Fruit fly (Drosophila melanogaster) whole organism, adult: ENCODE data around the gene CG9360.

Experiments used
- CG12768 ChIP-seq: fragments of 200-800 bp; sonication (Bioruptor generic); optimal IDR thresholded peaks from 2 replicates; lab custom pipeline; 2017; ENCODE audit warnings: missing biosample characterization, missing genetic modification characterization, mild to moderate bottlenecking, moderate library complexity, missing genetic modification reagents
- CG1620 ChIP-seq: fragments of 200-800 bp; sonication (Bioruptor generic); optimal IDR thresholded peaks from 2 replicates; lab custom pipeline; 2016; ENCODE audit warnings: missing biosample characterization, missing genetic modification characterization
- CG33017 ChIP-seq: fragments of 200-800 bp; sonication (Bioruptor generic); optimal IDR thresholded peaks from 2 replicates; lab custom pipeline; 2018; ENCODE audit warnings: missing biosample characterization, mild to moderate bottlenecking, missing genetic modification characterization, moderate library complexity
- CG7045 ChIP-seq: fragments of 200-800 bp; sonication (Bioruptor generic); optimal IDR thresholded peaks from 2 replicates; lab custom pipeline; 2017; ENCODE audit warnings: missing biosample characterization, mild to moderate bottlenecking, missing genetic modification characterization
- CG7101 ChIP-seq: fragments of 200-800 bp; sonication (Bioruptor generic); optimal IDR thresholded peaks from 2 replicates; lab custom pipeline; 2018; ENCODE audit warnings: missing biosample characterization, mild to moderate bottlenecking, missing genetic modification characterization, moderate library complexity
- Hr96 ChIP-seq: fragments of 200-800 bp; sonication (Bioruptor generic); optimal IDR thresholded peaks from 2 replicates; lab custom pipeline; 2016; ENCODE audit warnings: missing biosample characterization, missing genetic modification characterization
- Mnt ChIP-seq: fragments of 200-800 bp; sonication (Bioruptor generic); optimal IDR thresholded peaks from 2 replicates; lab custom pipeline; 2016; ENCODE audit warnings: missing biosample characterization, mild to moderate bottlenecking, missing genetic modification characterization
- cic ChIP-seq: fragments of 200-800 bp; sonication (Bioruptor generic); optimal IDR thresholded peaks from 2 replicates; lab custom pipeline; 2017; ENCODE audit warnings: missing biosample characterization, mild to moderate bottlenecking, missing genetic modification characterization, moderate library complexity
- kay ChIP-seq: fragments of 200-800 bp; sonication (Bioruptor generic); peaks from one replicate; lab custom pipeline; 2016; ENCODE audit warnings: missing biosample characterization, missing genetic modification characterization, borderline replicate concordance
- pad ChIP-seq: fragments of 200-800 bp; sonication (Bioruptor generic); optimal IDR thresholded peaks from 3 replicates; lab custom pipeline; 2017; ENCODE audit warnings: missing biosample characterization, missing genetic modification characterization, mild to moderate bottlenecking, moderate library complexity, missing genetic modification reagents

- peak; percentile 63 for TF ChIP-seq CG12768 (GFP tag; lab: Kevin White, UChicago)
- peak; percentile 84 for TF ChIP-seq Hr96 (GFP tag; lab: Kevin White, UChicago)
- TF ChIP-seq CG33017 = peak; percentile 68
- peak; percentile 78 for TF ChIP-seq Mnt (GFP tag; lab: Kevin White, UChicago)
- peak; percentile 74 for TF ChIP-seq pad
- TF ChIP-seq CG1620 (GFP tag; lab: Kevin White, UChicago) = peak; percentile 66
- TF ChIP-seq cic (GFP tag; lab: Kevin White, UChicago) = peak; percentile 30
- TF ChIP-seq CG7045 (GFP tag; lab: Kevin White, UChicago) = peak; percentile 68
- peak; percentile 87 for TF ChIP-seq CG7101 (tag; lab: Kevin White, UChicago)
- TF ChIP-seq kay = peak; percentile 79
Observed at dm6 chrX:11715937-11716730, 48.3 kb downstream of the CG9360 start.
